Worm (Caenorhabditis elegans): ENCODE measurements around the gene kin-4.

The kin-4 gene

ce11 chrIV:11480027-11480896 is 54.7 kb downstream of the kin-4 start, which contains the start of the genes mbf-1 and nse-4 (continued):
- no peak for TF ChIP-seq ceh-32 (tag; optimal IDR thresholded peaks at IDR 0.05; ENCODE audit: poor library complexity)
- TF ChIP-seq F44E2.7 (GFP tag; IDR thresholded peaks at IDR 0.05), result no peak
- TF ChIP-seq F10B5.3 (tag; optimal IDR thresholded peaks at IDR 0.05), result no peak
- TF ChIP-seq Y5F2A.4 (GFP tag; optimal IDR thresholded peaks at IDR 0.05), result no peak
- TF ChIP-seq dpl-1 (GFP tag; optimal IDR thresholded peaks at IDR 0.05), result peak; percentile 81
- TF ChIP-seq mdl-1 (tag; optimal IDR thresholded peaks at IDR 0.05), result peak in 1 of 2 experiments; percentile 6
- no peak for TF ChIP-seq snpc-4 (tag; optimal IDR thresholded peaks at IDR 0.05)
- no peak for TF ChIP-seq nhr-10 (tag; optimal IDR thresholded peaks at IDR 0.05)
- TF ChIP-seq hlh-11 (tag; optimal IDR thresholded peaks at IDR 0.05), result peak; percentile 42
- TF ChIP-seq hmg-1.1 (GFP tag; IDR thresholded peaks at IDR 0.05), result 0 out of 2 replicates have a peak, but pooled peaks have one; percentile 26

ce11 chrIV:11486859-11487258 is 61.3 kb downstream of the kin-4 start:
- TF ChIP-seq unc-62 (GFP tag; optimal IDR thresholded peaks at IDR 0.05 in 1 of 2), result peak in 1 of 2 experiments; percentile 94
- TF ChIP-seq unc-62 (tag; optimal IDR thresholded peaks at IDR 0.05), result no peak
- TF ChIP-seq sdz-12 (GFP tag; optimal IDR thresholded peaks at IDR 0.05), result no peak
- peak; percentile 67 for TF ChIP-seq aha-1 (tag)

ce11 chrIV:11487889-11488556 is 62.5 kb downstream of the kin-4 start:
- no peak for TF ChIP-seq F10B5.3 (tag; optimal IDR thresholded peaks at IDR 0.05)
- TF ChIP-seq php-3 (GFP tag; IDR thresholded peaks at IDR 0.05), result no peak
- peak in 1 of 2 experiments; percentile 4 for TF ChIP-seq daf-16 (GFP tag; optimal IDR thresholded peaks at IDR 0.05)
- no peak for TF ChIP-seq daf-16 (tag; optimal IDR thresholded peaks at IDR 0.05)
- TF ChIP-seq nhr-6 (tag; optimal IDR thresholded peaks at IDR 0.05), result peak; percentile 16
- peak; percentile 68 for TF ChIP-seq hlh-11 (tag; optimal IDR thresholded peaks at IDR 0.05)
- no peak for TF ChIP-seq hif-1 (tag; optimal IDR thresholded peaks at IDR 0.05)
- no peak for TF ChIP-seq Y105C5A.15 (GFP tag; IDR thresholded peaks at IDR 0.05)
- no peak for TF ChIP-seq pha-4 (GFP tag; IDR thresholded peaks at IDR 0.05)
- TF ChIP-seq pha-4 (tag; optimal IDR thresholded peaks at IDR 0.05), result no peak
- peak; percentile 10 for TF ChIP-seq dve-1 (tag; optimal IDR thresholded peaks at IDR 0.05; ENCODE audit: insufficient read depth)
- no peak for TF ChIP-seq ctbp-1 (GFP tag; IDR thresholded peaks at IDR 0.05)
- TF ChIP-seq unc-62 (GFP tag; optimal IDR thresholded peaks at IDR 0.05 in 1 of 2), result no peak
- no peak for TF ChIP-seq unc-62 (tag; optimal IDR thresholded peaks at IDR 0.05)
- peak; percentile 28 for TF ChIP-seq pqm-1 (tag; optimal IDR thresholded peaks at IDR 0.05)
- 0 out of 2 replicates have a peak, but pooled peaks have one; percentile 8 for TF ChIP-seq tra-1 (GFP tag; IDR thresholded peaks at IDR 0.05)
- TF ChIP-seq ceh-28 (tag; optimal IDR thresholded peaks at IDR 0.05), result no peak
- no peak for TF ChIP-seq Y75B8A.6 (GFP tag; IDR thresholded peaks at IDR 0.05)
- no peak for TF ChIP-seq dpl-1 (GFP tag; optimal IDR thresholded peaks at IDR 0.05)
- TF ChIP-seq hlh-30 (tag; optimal IDR thresholded peaks at IDR 0.05; ENCODE audit: insufficient read depth), result peak; percentile 81
- TF ChIP-seq ceh-32 (tag; optimal IDR thresholded peaks at IDR 0.05; ENCODE audit: poor library complexity), result no peak
- TF ChIP-seq lir-3 (tag; optimal IDR thresholded peaks at IDR 0.05), result no peak
- no peak for TF ChIP-seq skn-1 (tag; optimal IDR thresholded peaks at IDR 0.05)
- no peak for TF ChIP-seq lin-1 (GFP tag; IDR thresholded peaks at IDR 0.05)
- TF ChIP-seq spr-1 (tag; optimal IDR thresholded peaks at IDR 0.05), result no peak
- TF ChIP-seq mes-2 (tag; optimal IDR thresholded peaks at IDR 0.05; ENCODE audit: poor library complexity, severe bottlenecking), result peak; percentile 9
- peak; percentile 55 for TF ChIP-seq dmd-6 (GFP tag; IDR thresholded peaks at IDR 0.05)
- TF ChIP-seq nhr-28 (tag; optimal IDR thresholded peaks at IDR 0.05), result peak; percentile 42
- no peak for TF ChIP-seq zag-1 (tag; optimal IDR thresholded peaks at IDR 0.05)
- no peak for TF ChIP-seq F37D6.2 (tag; optimal IDR thresholded peaks at IDR 0.05)
- TF ChIP-seq aha-1 (tag), result peak; percentile 15
- no peak for TF ChIP-seq nhr-42 (GFP tag; IDR thresholded peaks at IDR 0.05)
- peak in 1 of 2 experiments; percentile 7 for TF ChIP-seq mdl-1 (tag; optimal IDR thresholded peaks at IDR 0.05)
- no peak for TF ChIP-seq ztf-7 (tag; optimal IDR thresholded peaks at IDR 0.05)
- TF ChIP-seq lin-29 (GFP tag; IDR thresholded peaks at IDR 0.05), result no peak
- TF ChIP-seq nhr-10 (tag; optimal IDR thresholded peaks at IDR 0.05), result peak; percentile 3
- no peak for TF ChIP-seq arid-1 (GFP tag; conservative IDR thresholded peaks at IDR 0.05)

Data from whole organism, L4 larva.